Worm (Caenorhabditis elegans): Measurements from ENCODE around the gene gpx-7.

gpx-7 gene

ce11 chrX:7809352-7810196 lies 10.0 kb upstream of the gpx-7 start (continued):
- TF ChIP-seq rbr-2 (tag; optimal IDR thresholded peaks at IDR 0.05) (peak; percentile 49), nhr-25 (tag; optimal IDR thresholded peaks at IDR 0.05; ENCODE audit: borderline replicate concordance, insufficient read depth) (no peak), ctbp-1 (GFP tag; IDR thresholded peaks at IDR 0.05) (0 out of 2 replicates have a peak, but pooled peaks have one; percentile 28), mes-2 (tag; optimal IDR thresholded peaks at IDR 0.05; ENCODE audit: poor library complexity, severe bottlenecking) (peak; percentile 70), lsy-2 (tag; optimal IDR thresholded peaks at IDR 0.05) (peak; percentile 40 to 62), pha-4 (GFP tag; IDR thresholded peaks at IDR 0.05) (no peak), pha-4 (tag; optimal IDR thresholded peaks at IDR 0.05) (peak; percentile 53), madf-9 (GFP tag; conservative IDR thresholded peaks at IDR 0.05) (no peak), hif-1 (tag; optimal IDR thresholded peaks at IDR 0.05) (peak in 1 of 2 experiments; percentile 49), mep-1 (tag; optimal IDR thresholded peaks at IDR 0.05) (peak; percentile 84)

ce11 chrX:7808388-7808787 lies 8.8 kb upstream of the gpx-7 start:
- TF ChIP-seq arid-1 (GFP tag; conservative IDR thresholded peaks at IDR 0.05) (no peak), pqm-1 (tag; optimal IDR thresholded peaks at IDR 0.05) (no peak), Y5F2A.4 (GFP tag; optimal IDR thresholded peaks at IDR 0.05) (no peak), zip-2 (tag; optimal IDR thresholded peaks at IDR 0.05) (no peak), gei-8 (GFP tag; optimal IDR thresholded peaks at IDR 0.05) (no peak), nhr-102 (tag; optimal IDR thresholded peaks at IDR 0.05) (no peak), ZK337.2 (GFP tag; IDR thresholded peaks at IDR 0.05) (no peak), Y75B8A.6 (GFP tag; IDR thresholded peaks at IDR 0.05) (no peak), mxl-3 (GFP tag; optimal IDR thresholded peaks at IDR 0.05) (no peak), spr-1 (tag; optimal IDR thresholded peaks at IDR 0.05) (no peak), daf-16 (GFP tag; optimal IDR thresholded peaks at IDR 0.05) (peak in 1 of 2 experiments; percentile 54), daf-16 (tag; optimal IDR thresholded peaks at IDR 0.05) (peak; percentile 89), hif-1 (tag; optimal IDR thresholded peaks at IDR 0.05) (no peak), ceh-28 (tag; optimal IDR thresholded peaks at IDR 0.05) (peak; percentile 65), ztf-7 (tag; optimal IDR thresholded peaks at IDR 0.05) (no peak), nhr-11 (tag; optimal IDR thresholded peaks at IDR 0.05) (no peak), hlh-30 (tag; optimal IDR thresholded peaks at IDR 0.05; ENCODE audit: insufficient read depth) (peak; percentile 7), madf-9 (GFP tag; conservative IDR thresholded peaks at IDR 0.05) (no peak), lin-1 (GFP tag; IDR thresholded peaks at IDR 0.05) (no peak), zfp-2 (tag; optimal IDR thresholded peaks at IDR 0.05) (no peak)

ce11 chrX:7800370-7800769 lies 790 bp upstream of the gpx-7 start:
- no peak for TF ChIP-seq lim-7 (GFP tag; IDR thresholded peaks at IDR 0.05)
- TF ChIP-seq ceh-44 (GFP tag; IDR thresholded peaks at IDR 0.05) = no peak
- TF ChIP-seq hlh-30 (tag; optimal IDR thresholded peaks at IDR 0.05; ENCODE audit: insufficient read depth) = no peak
- no peak for TF ChIP-seq daf-16 (GFP tag; optimal IDR thresholded peaks at IDR 0.05)
- TF ChIP-seq daf-16 (tag; optimal IDR thresholded peaks at IDR 0.05) = peak; percentile 57
- TF ChIP-seq php-3 (GFP tag; IDR thresholded peaks at IDR 0.05) = 0 out of 2 replicates have a peak, but pooled peaks have one; percentile 13
- peak in 1 of 2 experiments; percentile 59 for TF ChIP-seq unc-62 (GFP tag; optimal IDR thresholded peaks at IDR 0.05 in 1 of 2)
- TF ChIP-seq unc-62 (tag; optimal IDR thresholded peaks at IDR 0.05) = no peak
